Fruit fly (Drosophila melanogaster) whole organism, pupa: ENCODE measurements around the gene Drsl3.

ENCODE experiments used
- CG10348 ChIP-seq: fragments of 200-800 bp; sonication (Bioruptor generic); IDR thresholded peaks from 2 replicates; pipeline ENCODE4 v1.3.6; 2022; ENCODE audit warnings: missing biosample characterization, missing genetic modification characterization
- CG15710 ChIP-seq: fragments of 200-800 bp; sonication (Bioruptor generic); optimal IDR thresholded peaks from 2 replicates; lab custom pipeline; 2018; ENCODE audit warnings: missing biosample characterization, mild to moderate bottlenecking, missing genetic modification characterization, moderate library complexity
- CG34367 ChIP-seq: fragments of 200-800 bp; sonication (Bioruptor generic); optimal IDR thresholded peaks from 2 replicates; lab custom pipeline; 2018; ENCODE audit warnings: missing biosample characterization, mild to moderate bottlenecking, missing genetic modification characterization
- CG9948 ChIP-seq: fragments of 200-800 bp; sonication (Bioruptor generic); optimal IDR thresholded peaks from 2 replicates; lab custom pipeline; 2018; ENCODE audit warnings: missing biosample characterization, mild to moderate bottlenecking, missing genetic modification characterization, moderate library complexity
- Pif1A ChIP-seq: fragments of 200-800 bp; sonication (Bioruptor generic); optimal IDR thresholded peaks from 3 replicates; lab custom pipeline; 2016; ENCODE audit warnings: missing biosample characterization, missing genetic modification characterization
- Pif1B ChIP-seq: fragments of 200-800 bp; sonication (Bioruptor generic); optimal IDR thresholded peaks from 3 replicates; lab custom pipeline; 2016; ENCODE audit warnings: missing biosample characterization, missing genetic modification characterization
- rn ChIP-seq: fragments of 200-800 bp; sonication (Bioruptor generic); IDR thresholded peaks from 2 replicates; pipeline ENCODE4 v1.3.6; 2022; ENCODE audit warnings: missing biosample characterization, missing genetic modification characterization

DNA sequence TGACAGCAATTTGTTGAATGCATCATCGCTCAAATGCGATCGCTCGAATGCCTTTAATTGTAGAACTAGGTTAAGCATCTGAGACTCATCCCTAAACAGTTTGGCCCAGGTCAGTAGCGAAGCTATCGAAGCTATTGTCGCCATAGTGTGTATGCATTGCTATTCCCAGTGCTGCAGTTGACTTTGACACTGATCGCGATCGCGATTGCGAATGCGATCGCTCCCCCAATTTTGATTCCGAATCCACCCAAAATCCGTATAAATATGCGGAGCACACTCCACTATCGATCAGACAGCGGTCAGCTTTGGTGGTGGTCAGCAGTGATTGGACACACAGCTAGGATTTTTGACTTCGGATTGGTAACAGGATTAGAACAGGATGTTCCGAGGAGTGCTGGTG, 15.0 kb downstream of the Drsl3 start, which contains the start of gene CG14961:
- TF ChIP-seq rn (no peak), CG9948 (tag; lab: Kevin White, UChicago) (no peak), CG15710 (tag; lab: Kevin White, UChicago) (no peak), CG10348 (GFP tag; lab: Robert Waterston, UW) (no peak), CG34367 (tag; lab: Kevin White, UChicago) (no peak), Pif1A (no peak), Pif1B (GFP tag; lab: Kevin White, UChicago) (no peak)
